Fruit fly (Drosophila melanogaster): Measurements from ENCODE around the gene CG17258.

Gene CG17258

dm6 chr2L:3030350-3030749, 4.8 kb downstream of the CG17258 start, which contains the start of gene GABPI (continued):
- TF ChIP-seq BEAF-32 (GFP tag; optimal IDR thresholded peaks at IDR 0.05) (peak; percentile 22), MTF-1 (GFP tag; optimal IDR thresholded peaks at IDR 0.05; ENCODE audit: borderline replicate concordance) (no peak), CG7987 (GFP tag; optimal IDR thresholded peaks at IDR 0.05) (no peak), salm (tag; optimal IDR thresholded peaks at IDR 0.05) (no peak), Aef1 (GFP tag; IDR thresholded peaks at IDR 0.05) (peak; percentile 46; the same call in 1 of the 3 replicates), CG32767 (GFP tag; IDR thresholded peaks at IDR 0.05) (no peak), Fer2 (tag; optimal IDR thresholded peaks at IDR 0.05) (no peak), dysf (GFP tag; IDR thresholded peaks at IDR 0.05) (no peak), GATAe (GFP tag; conservative IDR thresholded peaks at IDR 0.05) (no peak), cad (GFP tag; optimal IDR thresholded peaks at IDR 0.05) (peak; percentile 50), HHEX (GFP tag; optimal IDR thresholded peaks at IDR 0.05) (no peak), aop (GFP tag; IDR thresholded peaks at IDR 0.05) (no peak), CG7745 (tag; optimal IDR thresholded peaks at IDR 0.05) (no peak), phol (tag; optimal IDR thresholded peaks at IDR 0.05) (peak; percentile 4), CG1529 (GFP tag; optimal IDR thresholded peaks at IDR 0.05) (no peak), danr (GFP tag; IDR thresholded peaks at IDR 0.05) (no peak), Mrtf (GFP tag; IDR thresholded peaks at IDR 0.05) (no peak), CG10209 (GFP tag; optimal IDR thresholded peaks at IDR 0.05) (no peak), CG9609 (GFP tag; optimal IDR thresholded peaks at IDR 0.05) (no peak), zen (tag; optimal IDR thresholded peaks at IDR 0.05) (no peak), Lim3 (GFP tag; IDR thresholded peaks at IDR 0.05) (no peak), Doc3 (GFP tag; IDR thresholded peaks at IDR 0.05; ENCODE audit: partially characterized antibody) (no peak), fu2 (GFP tag; optimal IDR thresholded peaks at IDR 0.05) (no peak), Stat92E (GFP tag; optimal IDR thresholded peaks at IDR 0.05) (peak in 1 of 3 experiments; percentile 55), bbx (GFP tag; IDR thresholded peaks at IDR 0.05; ENCODE audit: partially characterized antibody) (0 out of 2 replicates have a peak, but pooled peaks have one; percentile 12), jumu (GFP tag; optimal IDR thresholded peaks at IDR 0.05) (no peak), mirr (GFP tag; optimal IDR thresholded peaks at IDR 0.05) (no peak), CG3847 (GFP tag; IDR thresholded peaks at IDR 0.05) (peak; percentile 67), chm (GFP tag; IDR thresholded peaks at IDR 0.05) (no peak), CG4707 (GFP tag; optimal IDR thresholded peaks at IDR 0.05) (peak; percentile 19), ham (GFP tag; IDR thresholded peaks at IDR 0.05) (no peak), fd3F (GFP tag; optimal IDR thresholded peaks at IDR 0.05) (no peak), CG7928 (GFP tag; optimal IDR thresholded peaks at IDR 0.05) (no peak), CG32532 (GFP tag; IDR thresholded peaks at IDR 0.05) (peak; percentile 44; the same call in 1 of the 2 replicates), CG12391 (tag; optimal IDR thresholded peaks at IDR 0.05) (no peak), Mad (GFP tag; optimal IDR thresholded peaks at IDR 0.05) (no peak), crp (GFP tag; optimal IDR thresholded peaks at IDR 0.05) (peak; percentile 2 to 86), CG6689 (GFP tag; IDR thresholded peaks at IDR 0.05) (no peak), unc-4 (GFP tag; IDR thresholded peaks at IDR 0.05; ENCODE audit: partially characterized antibody) (no peak), CG13424 (tag; optimal IDR thresholded peaks at IDR 0.05) (peak; percentile 11), B-H2 (GFP tag; optimal IDR thresholded peaks at IDR 0.05) (no peak), MESR4 (GFP tag; optimal IDR thresholded peaks at IDR 0.05) (peak; percentile 44), stwl (tag; optimal IDR thresholded peaks at IDR 0.05) (peak; percentile 54), Camta (GFP tag; optimal IDR thresholded peaks at IDR 0.05) (no peak), CG6765 (GFP tag; optimal IDR thresholded peaks at IDR 0.05) (no peak), dmrt11E (tag; optimal IDR thresholded peaks at IDR 0.05) (no peak), kay (GFP tag; optimal IDR thresholded peaks at IDR 0.05) (no peak), CG12659 (GFP tag; optimal IDR thresholded peaks at IDR 0.05) (peak; percentile 24), CG42726 (GFP tag; IDR thresholded peaks at IDR 0.05; ENCODE audit: partially characterized antibody) (peak; percentile 63; the same call in 1 of the 2 replicates), Dip2 (GFP tag; IDR thresholded peaks at IDR 0.05) (no peak)
